Worm (Caenorhabditis elegans) whole organism, mixed stage, embryonic: ENCODE results near the gene fipr-4.

Experiments used
- M03D4.4 ChIP-seq: sonication (generic microtip); optimal IDR thresholded peaks from 2 replicates; lab custom pipeline; 2017; ENCODE audit warnings: mild to moderate bottlenecking, missing genetic modification characterization, missing compliant biosample characterization
- bed-3 ChIP-seq: fragments of 200-800 bp; sonication (Bioruptor generic); optimal IDR thresholded peaks from 3 replicates; lab custom pipeline; 2018; ENCODE audit warnings: mild to moderate bottlenecking, missing genetic modification characterization, moderate library complexity, missing compliant biosample characterization
- blmp-1 ChIP-seq: fragments of 150-350 bp; optimal IDR thresholded peaks from 2 replicates; lab custom pipeline; 2014; ENCODE audit warnings: missing biosample characterization, missing genetic modification characterization
- ceh-39 ChIP-seq: fragments of 150-350 bp; optimal IDR thresholded peaks from 2 replicates; lab custom pipeline; 2014; ENCODE audit warnings: missing biosample characterization, missing genetic modification characterization
- ceh-43 ChIP-seq: fragments of 200-800 bp; sonication (Bioruptor generic); optimal IDR thresholded peaks from 2 replicates; lab custom pipeline; 2018; ENCODE audit warnings: mild to moderate bottlenecking, missing genetic modification characterization, moderate library complexity, missing compliant biosample characterization
- ceh-83 ChIP-seq: fragments of 200-800 bp; sonication (Bioruptor generic); optimal IDR thresholded peaks from 2 replicates; lab custom pipeline; 2018; ENCODE audit warnings: mild to moderate bottlenecking, missing genetic modification characterization, missing compliant biosample characterization
- ces-1 ChIP-seq: fragments of 150-350 bp; optimal IDR thresholded peaks from 2 replicates; lab custom pipeline; 2014; ENCODE audit warnings: missing biosample characterization, missing genetic modification reagents, missing genetic modification characterization
- cnd-1 ChIP-seq: fragments of 200-800 bp; sonication (Bioruptor generic); optimal IDR thresholded peaks from 2 replicates; lab custom pipeline; 2018; ENCODE audit warnings: mild to moderate bottlenecking, missing genetic modification characterization, missing compliant biosample characterization
- drap-1 ChIP-seq: fragments of 200-800 bp; sonication (Bioruptor generic); optimal IDR thresholded peaks from 3 replicates; lab custom pipeline; 2018; ENCODE audit warnings: mild to moderate bottlenecking, missing genetic modification characterization, missing compliant biosample characterization
- elt-1 ChIP-seq: sonication (generic microtip); optimal IDR thresholded peaks from 2 replicates; lab custom pipeline; 2017; ENCODE audit warnings: missing genetic modification characterization, mild to moderate bottlenecking, missing compliant biosample characterization, antibody characterized with exemption, moderate library complexity, borderline replicate concordance; ENCODE audit not compliant: insufficient read depth
- elt-3 ChIP-seq: fragments of 150-350 bp; optimal IDR thresholded peaks from 2 replicates; lab custom pipeline; 2014; ENCODE audit warnings: missing biosample characterization, missing genetic modification characterization
- flh-1 ChIP-seq: fragments of 200-800 bp; sonication (Bioruptor generic); optimal IDR thresholded peaks from 2 replicates; lab custom pipeline; 2018; ENCODE audit warnings: mild to moderate bottlenecking, missing genetic modification characterization, moderate library complexity, missing compliant biosample characterization
- hlh-1 ChIP-seq: fragments of 150-350 bp; optimal IDR thresholded peaks from 2 replicates; lab custom pipeline; 2014; ENCODE audit warnings: missing biosample characterization, missing genetic modification reagents, missing genetic modification characterization
- lin-13 ChIP-seq: fragments of 150-350 bp; optimal IDR thresholded peaks from 2 replicates; lab custom pipeline; 2014; ENCODE audit warnings: missing biosample characterization, missing genetic modification characterization
- lin-32 ChIP-seq: fragments of 200-800 bp; sonication (Bioruptor generic); optimal IDR thresholded peaks from 2 replicates; lab custom pipeline; 2018; ENCODE audit warnings: mild to moderate bottlenecking, missing genetic modification characterization, missing compliant biosample characterization
- mab-5 ChIP-seq: fragments of 150-350 bp; optimal IDR thresholded peaks from 2 replicates; lab custom pipeline; 2014; ENCODE audit warnings: missing biosample characterization, missing genetic modification characterization
- nhr-12 ChIP-seq: fragments of 150-350 bp; optimal IDR thresholded peaks from 2 replicates; lab custom pipeline; 2014; ENCODE audit warnings: missing biosample characterization, missing genetic modification characterization
- nhr-2 ChIP-seq: fragments of 150-350 bp; optimal IDR thresholded peaks from 2 replicates; lab custom pipeline; 2014; ENCODE audit warnings: missing biosample characterization, missing genetic modification characterization
- nhr-237 ChIP-seq: fragments of 150-350 bp; optimal IDR thresholded peaks from 2 replicates; lab custom pipeline; 2014; ENCODE audit warnings: missing biosample characterization, missing genetic modification characterization
- nhr-28 ChIP-seq: fragments of 150-350 bp; optimal IDR thresholded peaks from 2 replicates; lab custom pipeline; 2014; ENCODE audit warnings: missing biosample characterization, missing genetic modification characterization
- pha-4 ChIP-seq: fragments of 150-350 bp; optimal IDR thresholded peaks from 2 replicates; lab custom pipeline; 2018; ENCODE audit warnings: missing biosample characterization, missing genetic modification reagents, missing genetic modification characterization
- sem-2 ChIP-seq: fragments of 200-800 bp; sonication (Bioruptor generic); optimal IDR thresholded peaks from 2 replicates; lab custom pipeline; 2018; ENCODE audit warnings: mild to moderate bottlenecking, missing genetic modification characterization, missing compliant biosample characterization
- snpc-4 ChIP-seq: fragments of 150-350 bp; optimal IDR thresholded peaks from 2 replicates; lab custom pipeline; 2014; ENCODE audit warnings: missing biosample characterization, missing genetic modification characterization
- sptf-1 ChIP-seq: sonication (generic microtip); optimal IDR thresholded peaks from 2 replicates; lab custom pipeline; 2017; ENCODE audit warnings: mild to moderate bottlenecking, missing genetic modification characterization, moderate library complexity, missing compliant biosample characterization
- unc-120 ChIP-seq: sonication (generic microtip); optimal IDR thresholded peaks from 2 replicates; lab custom pipeline; 2017; ENCODE audit warnings: missing genetic modification characterization, missing compliant biosample characterization; ENCODE audit not compliant: poor library complexity, severe bottlenecking
- unc-39 ChIP-seq: fragments of 150-350 bp; optimal IDR thresholded peaks from 2 replicates; lab custom pipeline; 2014; ENCODE audit warnings: missing biosample characterization, missing genetic modification characterization
- unc-62 ChIP-seq: fragments of 150-350 bp; optimal IDR thresholded peaks from 2 replicates; lab custom pipeline; 2014; ENCODE audit warnings: missing biosample characterization, missing genetic modification reagents, missing genetic modification characterization
- zip-8 ChIP-seq: fragments of 150-350 bp; optimal IDR thresholded peaks from 2 replicates; lab custom pipeline; 2014; ENCODE audit warnings: missing biosample characterization, missing genetic modification characterization
- ztf-11 ChIP-seq: fragments of 150-350 bp; optimal IDR thresholded peaks from 2 replicates; lab custom pipeline; 2014; ENCODE audit warnings: missing biosample characterization, missing genetic modification characterization

The fipr-4 gene

ce11 chrV:10260460-10260859, 32.2 kb upstream of the fipr-4 start, which contains the start of gene sri-18:
Gene sri-18 (minus strand): TSS chrV:10260560.
- TF ChIP-seq nhr-12 (tag; lab: Kevin White, UChicago) = no peak
- TF ChIP-seq unc-62 (GFP tag; lab: Kevin White, UChicago) = no peak
- no peak for TF ChIP-seq ceh-39 (tag; lab: Kevin White, UChicago)
- TF ChIP-seq nhr-237 (tag; lab: Kevin White, UChicago) = no peak
- TF ChIP-seq nhr-2 (tag; lab: Kevin White, UChicago) = no peak
- no peak for TF ChIP-seq bed-3 (GFP tag; lab: Kevin White, UChicago)
- no peak for TF ChIP-seq cnd-1 (tag; lab: Kevin White, UChicago)
- TF ChIP-seq blmp-1 (tag; lab: Kevin White, UChicago) = no peak
- no peak for TF ChIP-seq sem-2 (GFP tag; lab: Kevin White, UChicago)
- no peak for TF ChIP-seq unc-39 (tag; lab: Kevin White, UChicago)
- TF ChIP-seq ztf-11 (tag; lab: Kevin White, UChicago) = no peak
- no peak for TF ChIP-seq sptf-1 (tag; lab: Kevin White, UChicago)
- no peak for TF ChIP-seq M03D4.4 (tag; lab: Kevin White, UChicago)
- no peak for TF ChIP-seq nhr-28 (tag; lab: Kevin White, UChicago)
- TF ChIP-seq lin-32 = no peak
- no peak for TF ChIP-seq pha-4

- no peak for TF ChIP-seq ces-1 (GFP tag; lab: Kevin White, UChicago)
- no peak for TF ChIP-seq mab-5 (tag; lab: Kevin White, UChicago)
- no peak for TF ChIP-seq unc-39 (tag; lab: Kevin White, UChicago)
Observed at ce11 chrV:10256050-10256449, 27.8 kb upstream of the fipr-4 start, which contains the start of gene nhr-232. Gene nhr-232 (plus strand): TSS chrV:10256170.

- TF ChIP-seq zip-8 (tag; lab: Kevin White, UChicago) (no peak), unc-120 (tag; lab: Kevin White, UChicago) (no peak), nhr-2 (tag; lab: Kevin White, UChicago) (no peak), elt-3 (tag; lab: Kevin White, UChicago) (no peak), mab-5 (tag; lab: Kevin White, UChicago) (no peak), ces-1 (GFP tag; lab: Kevin White, UChicago) (no peak), ztf-11 (tag; lab: Kevin White, UChicago) (no peak), lin-13 (no peak), unc-39 (tag; lab: Kevin White, UChicago) (no peak), nhr-237 (tag; lab: Kevin White, UChicago) (no peak), snpc-4 (tag; lab: Kevin White, UChicago) (no peak), hlh-1 (tag; lab: Kevin White, UChicago) (no peak), cnd-1 (tag; lab: Kevin White, UChicago) (no peak), nhr-28 (tag; lab: Kevin White, UChicago) (no peak), elt-1 (tag; lab: Kevin White, UChicago) (no peak), M03D4.4 (tag; lab: Kevin White, UChicago) (no peak), drap-1 (GFP tag; lab: Kevin White, UChicago) (no peak)
Observed at ce11 chrV:10255005-10255472, 26.8 kb upstream of the fipr-4 start, which contains the start of gene rop-1. Gene rop-1 (minus strand): TSS chrV:10255055.

ce11 chrV:10252682-10253081, 24.4 kb upstream of the fipr-4 start:
- no peak for TF ChIP-seq pha-4
- no peak for TF ChIP-seq ceh-83
- TF ChIP-seq unc-39 (tag; lab: Kevin White, UChicago) = no peak
- TF ChIP-seq sem-2 (GFP tag; lab: Kevin White, UChicago) = no peak
- TF ChIP-seq hlh-1 (tag; lab: Kevin White, UChicago) = no peak
- no peak for TF ChIP-seq mab-5 (tag; lab: Kevin White, UChicago)
- TF ChIP-seq lin-32 = no peak
- TF ChIP-seq blmp-1 (tag; lab: Kevin White, UChicago) = no peak
- TF ChIP-seq unc-120 (tag; lab: Kevin White, UChicago) = no peak

ce11 chrV:10249515-10249914, 21.3 kb upstream of the fipr-4 start:
- TF ChIP-seq nhr-28 (tag; lab: Kevin White, UChicago) (no peak), elt-1 (tag; lab: Kevin White, UChicago) (no peak), ces-1 (GFP tag; lab: Kevin White, UChicago) (no peak), flh-1 (GFP tag; lab: Kevin White, UChicago) (no peak), sptf-1 (tag; lab: Kevin White, UChicago) (no peak), ceh-43 (no peak)
